Fruit fly (Drosophila melanogaster) whole organism, embryonic: ENCODE measurements around the gene TotB.

Experiments used
- Adf1 ChIP-seq: fragments of 200-800 bp; sonication (Bioruptor generic); IDR thresholded peaks from 2 replicates; pipeline ENCODE4 v1.3.6; 2022; ENCODE audit warnings: missing biosample characterization, missing genetic modification characterization
- Atf3 ChIP-seq: fragments of 200-800 bp; sonication (Bioruptor generic); optimal IDR thresholded peaks from 3 replicates; lab custom pipeline; 2016; ENCODE audit warnings: missing biosample characterization, missing genetic modification characterization
- CG10565 ChIP-seq: fragments of 200-800 bp; sonication (Bioruptor generic); optimal IDR thresholded peaks from 3 replicates; lab custom pipeline; 2016; ENCODE audit warnings: missing biosample characterization, mild to moderate bottlenecking, missing genetic modification characterization
- CG12236 ChIP-seq: fragments of 200-800 bp; sonication (Bioruptor generic); optimal IDR thresholded peaks from 2 replicates; lab custom pipeline; 2016; ENCODE audit warnings: missing biosample characterization, missing genetic modification characterization
- CG12391 ChIP-seq: fragments of 200-800 bp; sonication (Bioruptor generic); optimal IDR thresholded peaks from 3 replicates; lab custom pipeline; 2018; ENCODE audit warnings: missing biosample characterization, mild to moderate bottlenecking, missing genetic modification characterization, moderate library complexity
- CG13123 ChIP-seq: fragments of 200-800 bp; sonication (Bioruptor generic); optimal IDR thresholded peaks from 2 replicates; lab custom pipeline; 2016; ENCODE audit warnings: missing biosample characterization, missing genetic modification characterization
- CG13424 ChIP-seq: fragments of 200-800 bp; sonication (Bioruptor generic); optimal IDR thresholded peaks from 2 replicates; lab custom pipeline; 2019; ENCODE audit warnings: missing biosample characterization, mild to moderate bottlenecking, missing genetic modification characterization, moderate library complexity
- CG13624 ChIP-seq: fragments of 200-800 bp; sonication (Bioruptor generic); optimal IDR thresholded peaks from 2 replicates; lab custom pipeline; 2016; ENCODE audit warnings: missing biosample characterization, missing genetic modification characterization
- CG13894 ChIP-seq: fragments of 200-800 bp; sonication (Bioruptor generic); optimal IDR thresholded peaks from 3 replicates; lab custom pipeline; 2018; ENCODE audit warnings: missing biosample characterization, mild to moderate bottlenecking, missing genetic modification characterization, moderate library complexity
- CG15011 ChIP-seq: fragments of 200-800 bp; sonication (Bioruptor generic); optimal IDR thresholded peaks from 3 replicates; lab custom pipeline; 2018; ENCODE audit warnings: missing biosample characterization, mild to moderate bottlenecking, missing genetic modification characterization
- CG15269 ChIP-seq: fragments of 200-800 bp; sonication (Bioruptor generic); optimal IDR thresholded peaks from 2 replicates; lab custom pipeline; 2018; ENCODE audit warnings: missing biosample characterization, mild to moderate bottlenecking, missing genetic modification characterization, moderate library complexity
- CG16863 ChIP-seq: fragments of 200-800 bp; sonication (Bioruptor generic); optimal IDR thresholded peaks from 3 replicates; lab custom pipeline; 2016; ENCODE audit warnings: missing biosample characterization, missing genetic modification characterization
- CG17186 ChIP-seq: fragments of 200-800 bp; sonication (Bioruptor generic); optimal IDR thresholded peaks from 3 replicates; lab custom pipeline; 2017; ENCODE audit warnings: missing biosample characterization, missing genetic modification reagents, missing genetic modification characterization
- CG17361 ChIP-seq: fragments of 200-800 bp; sonication (Bioruptor generic); IDR thresholded peaks from 3 replicates; pipeline ENCODE4 v1.3.6; 2022; ENCODE audit warnings: missing biosample characterization, missing genetic modification characterization
- CG17829 ChIP-seq: fragments of 200-800 bp; optimal IDR thresholded peaks from 2 replicates; lab custom pipeline; 2019; ENCODE audit warnings: missing biosample characterization, mild to moderate bottlenecking, missing genetic modification characterization, moderate library complexity
- CG2875 ChIP-seq: fragments of 200-800 bp; sonication (Bioruptor generic); optimal IDR thresholded peaks from 2 replicates; lab custom pipeline; 2017; ENCODE audit warnings: missing biosample characterization, mild to moderate bottlenecking, missing genetic modification characterization, missing genetic modification reagents
- CG3163 ChIP-seq: fragments of 200-800 bp; sonication (Bioruptor generic); optimal IDR thresholded peaks from 3 replicates; lab custom pipeline; 2016; ENCODE audit warnings: missing biosample characterization, missing genetic modification characterization
- CG3847 ChIP-seq: fragments of 200-800 bp; sonication (Bioruptor generic); IDR thresholded peaks from 2 replicates; pipeline ENCODE4 v1.3.6; 2022; ENCODE audit warnings: missing biosample characterization, missing genetic modification characterization
- CG43689 ChIP-seq: fragments of 200-800 bp; sonication (Bioruptor generic); IDR thresholded peaks from 2 replicates; pipeline ENCODE4 v1.3.6; 2022; ENCODE audit warnings: missing biosample characterization, missing genetic modification characterization
- CG7357 ChIP-seq: fragments of 200-800 bp; sonication (Bioruptor generic); IDR thresholded peaks from 3 replicates; pipeline ENCODE4 v1.3.6; 2022; ENCODE audit warnings: missing biosample characterization, missing genetic modification characterization
- CG7745 ChIP-seq: fragments of 200-800 bp; sonication (Bioruptor generic); optimal IDR thresholded peaks from 2 replicates; lab custom pipeline; 2018; ENCODE audit warnings: missing biosample characterization, mild to moderate bottlenecking, missing genetic modification characterization, moderate library complexity
- CG7839 ChIP-seq: fragments of 200-800 bp; sonication (Bioruptor generic); optimal IDR thresholded peaks from 3 replicates; lab custom pipeline; 2018; ENCODE audit warnings: missing biosample characterization, mild to moderate bottlenecking, missing genetic modification characterization, moderate library complexity
- CG7928 ChIP-seq: fragments of 200-800 bp; sonication (Bioruptor generic); optimal IDR thresholded peaks from 2 replicates; lab custom pipeline; 2017; ENCODE audit warnings: missing biosample characterization, mild to moderate bottlenecking, missing genetic modification characterization
- CG8765 ChIP-seq: fragments of 200-800 bp; sonication (Bioruptor generic); IDR thresholded peaks from 2 replicates; pipeline ENCODE4 v1.3.6; 2022; ENCODE audit warnings: missing biosample characterization, missing genetic modification characterization
- CrebB ChIP-seq: fragments of 200-800 bp; sonication (Bioruptor generic); optimal IDR thresholded peaks from 3 replicates; lab custom pipeline; 2018; ENCODE audit warnings: missing biosample characterization, mild to moderate bottlenecking, missing genetic modification characterization
- Ets97D ChIP-seq: fragments of 200-800 bp; sonication (Bioruptor generic); optimal IDR thresholded peaks from 3 replicates; lab custom pipeline; 2016; ENCODE audit warnings: missing biosample characterization, missing genetic modification characterization
- HLH54F ChIP-seq: fragments of 200-800 bp; sonication (Bioruptor generic); optimal IDR thresholded peaks from 3 replicates; lab custom pipeline; 2016; ENCODE audit warnings: missing biosample characterization, missing genetic modification characterization
- Hey ChIP-seq: fragments of 200-800 bp; sonication (Bioruptor generic); optimal IDR thresholded peaks from 3 replicates; lab custom pipeline; 2018; ENCODE audit warnings: missing biosample characterization, mild to moderate bottlenecking, missing genetic modification characterization
- Hr51 ChIP-seq, 2 experiments: fragments of 200-800 bp; sonication (Bioruptor generic); optimal IDR thresholded peaks; 2 replicates in 1 of 2; 3 replicates in 1 of 2; lab custom pipeline; 2016 to 2018; ENCODE audit warnings: missing biosample characterization in 2 of 2, missing genetic modification characterization in 2 of 2, mild to moderate bottlenecking in 1 of 2, moderate library complexity in 1 of 2
- NC2β ChIP-seq: fragments of 200-800 bp; sonication (Bioruptor generic); optimal IDR thresholded peaks from 2 replicates; lab custom pipeline; 2016; ENCODE audit warnings: missing biosample characterization, missing genetic modification characterization
- NFAT ChIP-seq: fragments of 200-800 bp; sonication (Bioruptor generic); IDR thresholded peaks from 2 replicates; pipeline ENCODE4 v1.3.6; 2022; ENCODE audit warnings: missing biosample characterization, missing genetic modification characterization
- Ravus ChIP-seq: fragments of 200-800 bp; sonication (Bioruptor generic); IDR thresholded peaks from 2 replicates; pipeline ENCODE4 v1.3.6; 2022; ENCODE audit warnings: missing biosample characterization, missing genetic modification characterization
- Rx ChIP-seq: fragments of 200-800 bp; sonication (Bioruptor generic); IDR thresholded peaks from 2 replicates; pipeline ENCODE4 v1.3.6; 2022; ENCODE audit warnings: missing biosample characterization, missing genetic modification characterization
- Sox102F ChIP-seq: fragments of 200-800 bp; sonication (Bioruptor generic); optimal IDR thresholded peaks from 2 replicates; lab custom pipeline; 2018; ENCODE audit warnings: missing biosample characterization, mild to moderate bottlenecking, missing genetic modification characterization, moderate library complexity
- Spps ChIP-seq: fragments of 200-800 bp; sonication (Bioruptor generic); optimal IDR thresholded peaks from 2 replicates; lab custom pipeline; 2018; ENCODE audit warnings: missing biosample characterization, mild to moderate bottlenecking, missing genetic modification characterization
- Xrp1 ChIP-seq: fragments of 200-800 bp; sonication (Bioruptor generic); IDR thresholded peaks from 2 replicates; pipeline ENCODE4 v1.3.6; 2022; ENCODE audit warnings: missing biosample characterization, missing genetic modification characterization
- az2 ChIP-seq: fragments of 200-800 bp; sonication (Bioruptor generic); optimal IDR thresholded peaks from 3 replicates; lab custom pipeline; 2016; ENCODE audit warnings: missing biosample characterization, missing genetic modification characterization
- bab2 ChIP-seq: fragments of 200-800 bp; sonication (Bioruptor generic); optimal IDR thresholded peaks from 2 replicates; lab custom pipeline; 2016; ENCODE audit warnings: missing biosample characterization, missing genetic modification characterization
- bowl ChIP-seq: fragments of 200-800 bp; sonication (Bioruptor generic); IDR thresholded peaks from 2 replicates; pipeline ENCODE4 v1.3.6; 2022; ENCODE audit warnings: missing biosample characterization, missing genetic modification characterization
- crc ChIP-seq: fragments of 200-800 bp; sonication (Bioruptor generic); optimal IDR thresholded peaks from 2 replicates; lab custom pipeline; 2016; ENCODE audit warnings: missing biosample characterization, missing genetic modification characterization
- exex ChIP-seq: fragments of 200-800 bp; sonication (Bioruptor generic); optimal IDR thresholded peaks from 4 replicates; lab custom pipeline; 2018; ENCODE audit warnings: missing biosample characterization, mild to moderate bottlenecking, missing genetic modification characterization, moderate library complexity
- nau ChIP-seq: fragments of 200-800 bp; sonication (Bioruptor generic); optimal IDR thresholded peaks from 3 replicates; lab custom pipeline; 2017; ENCODE audit warnings: missing biosample characterization, mild to moderate bottlenecking, missing genetic modification characterization, missing genetic modification reagents
- nerfin-1 ChIP-seq: fragments of 200-800 bp; sonication (Bioruptor generic); optimal IDR thresholded peaks from 3 replicates; lab custom pipeline; 2019; ENCODE audit warnings: missing biosample characterization, mild to moderate bottlenecking, missing genetic modification characterization, moderate library complexity
- org-1 ChIP-seq: fragments of 200-800 bp; sonication (Bioruptor generic); optimal IDR thresholded peaks from 2 replicates; lab custom pipeline; 2017; ENCODE audit warnings: missing biosample characterization, missing genetic modification characterization
- pfk ChIP-seq: fragments of 200-800 bp; sonication (Bioruptor generic); optimal IDR thresholded peaks from 2 replicates; lab custom pipeline; 2018; ENCODE audit warnings: missing biosample characterization, mild to moderate bottlenecking, missing genetic modification characterization, moderate library complexity
- pum ChIP-seq: fragments of 200-800 bp; sonication (Bioruptor generic); optimal IDR thresholded peaks from 2 replicates; lab custom pipeline; 2016; ENCODE audit warnings: missing biosample characterization, missing genetic modification characterization
- sd ChIP-seq: fragments of 200-800 bp; sonication (Bioruptor generic); optimal IDR thresholded peaks from 3 replicates; lab custom pipeline; 2018; ENCODE audit warnings: missing biosample characterization, mild to moderate bottlenecking, missing genetic modification characterization, moderate library complexity
- sqz ChIP-seq: fragments of 200-800 bp; sonication (Bioruptor generic); optimal IDR thresholded peaks from 3 replicates; lab custom pipeline; 2018; ENCODE audit warnings: missing biosample characterization, mild to moderate bottlenecking, missing genetic modification characterization
- ssp ChIP-seq: fragments of 200-800 bp; sonication (Bioruptor generic); IDR thresholded peaks from 2 replicates; pipeline ENCODE4 v1.3.6; 2022; ENCODE audit warnings: missing biosample characterization, missing genetic modification characterization
- ttk ChIP-seq: fragments of 200-800 bp; sonication (Bioruptor generic); IDR thresholded peaks from 2 replicates; pipeline ENCODE4 v2.1.2; 2022; ENCODE audit warnings: missing biosample characterization, missing genetic modification characterization
- usp ChIP-seq: fragments of >200 bp; optimal IDR thresholded peaks from 2 replicates; lab custom pipeline; 2017; ENCODE audit warnings: missing biosample characterization, missing genetic modification characterization

Gene TotB

dm6 chr3R:20850395-20851039, 23.2 kb upstream of the TotB start, which contains the start of gene RpS30 (continued):
- TF ChIP-seq CG12391 (tag; lab: Kevin White, UChicago) (peak; percentile 56), CG17186 (GFP tag; lab: Kevin White, UChicago) (peak; percentile 80), sd (tag; lab: Kevin White, UChicago) (no peak), CG12236 (GFP tag; lab: Kevin White, UChicago) (no peak), CG17829 (tag; lab: Kevin White, UChicago) (peak; percentile 77), ttk (no peak), CG43689 (no peak), CG16863 (no peak), Rx (GFP tag; lab: Robert Waterston, UW) (no peak), NFAT (GFP tag; lab: Robert Waterston, UW) (peak; percentile 58; the same call in 1 of the 2 replicates), Sox102F (no peak), CrebB (tag; lab: Kevin White, UChicago) (peak; percentile 30), nau (GFP tag; lab: Kevin White, UChicago) (peak; percentile 2), Xrp1 (GFP tag; lab: Robert Waterston, UW) (no peak), bowl (GFP tag; lab: Robert Waterston, UW) (no peak), Hey (tag; lab: Kevin White, UChicago) (peak; percentile 69), exex (peak; percentile 1), az2 (no peak), Hr51 (GFP tag; optimal IDR thresholded peaks at IDR 0.05; lab: Kevin White, UChicago) (peak in 1 of 2 experiments; percentile 33), CG10565 (no peak), CG7928 (peak; percentile 84), CG15269 (peak; percentile 24), Ravus (GFP tag; lab: Robert Waterston, UW) (no peak), NC2β (peak; percentile 76), CG13123 (no peak), ssp (no peak), CG7745 (tag; lab: Kevin White, UChicago) (no peak), CG13894 (tag; lab: Kevin White, UChicago) (peak; percentile 36), Ets97D (peak; percentile 97), Spps (peak; percentile 36), Adf1 (GFP tag; lab: Robert Waterston, UW) (no peak), CG13624 (peak; percentile 33), pum (GFP tag; lab: Kevin White, UChicago) (no peak), usp (GFP tag; lab: Kevin White, UChicago) (no peak), CG8765 (no peak), CG3847 (GFP tag; lab: Robert Waterston, UW) (peak; percentile 71), CG13424 (tag; lab: Kevin White, UChicago) (peak; percentile 33), CG15011 (GFP tag; lab: Kevin White, UChicago) (no peak), CG2875 (GFP tag; lab: Kevin White, UChicago) (peak; percentile 19), crc (GFP tag; lab: Kevin White, UChicago) (peak; percentile 2), nerfin-1 (tag; lab: Kevin White, UChicago) (peak; percentile 34), Atf3 (GFP tag; lab: Kevin White, UChicago) (no peak), HLH54F (peak; percentile 39), CG17361 (0 out of 3 replicates have a peak, but pooled peaks have one; percentile 25), sqz (GFP tag; lab: Kevin White, UChicago) (no peak), CG7839 (tag; lab: Kevin White, UChicago) (peak; percentile 22), org-1 (no peak), CG7357 (no peak), bab2 (GFP tag; lab: Kevin White, UChicago) (no peak), CG3163 (GFP tag; lab: Kevin White, UChicago) (peak; percentile 10), pfk (GFP tag; lab: Kevin White, UChicago) (no peak)
